Worm (Caenorhabditis elegans): ENCODE results near the gene T14G8.2.

Gene T14G8.2

DNA sequence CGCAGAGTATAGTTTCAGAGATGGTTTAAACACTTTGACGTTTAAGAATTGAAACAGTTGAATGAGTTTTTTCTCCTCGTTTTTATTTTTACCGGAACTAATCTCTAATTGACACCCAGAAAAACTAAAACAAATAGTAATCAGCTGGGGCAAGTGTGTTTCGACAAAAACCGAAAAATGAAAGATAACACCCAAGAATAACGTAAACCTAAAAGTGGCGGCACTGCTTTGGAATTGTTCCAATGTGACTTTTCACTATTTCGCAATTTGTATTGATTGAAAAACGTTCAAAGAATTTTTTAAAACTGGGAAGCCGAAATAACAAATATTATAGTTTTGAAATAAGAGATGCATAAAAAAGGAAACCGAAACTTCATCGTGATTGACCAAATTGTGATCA, 39.0 kb upstream of the T14G8.2 start:
- TF ChIP-seq hlh-4 (tag; optimal IDR thresholded peaks at IDR 0.05) (no peak), tlp-1 (tag; optimal IDR thresholded peaks at IDR 0.05) (no peak), fkh-8 (tag; optimal IDR thresholded peaks at IDR 0.05) (no peak), aly-2 (tag; optimal IDR thresholded peaks at IDR 0.05) (no peak), nhr-11 (tag; optimal IDR thresholded peaks at IDR 0.05) (no peak), ets-5 (GFP tag; IDR thresholded peaks at IDR 0.05) (no peak), lin-35 (GFP tag; optimal IDR thresholded peaks at IDR 0.05) (no peak), nhr-77 (tag; optimal IDR thresholded peaks at IDR 0.05) (no peak), unc-86 (tag; optimal IDR thresholded peaks at IDR 0.05) (no peak), C16A3.4 (tag; optimal IDR thresholded peaks at IDR 0.05) (no peak), lir-3 (tag; optimal IDR thresholded peaks at IDR 0.05; ENCODE audit: poor library complexity) (no peak), snpc-4 (tag; optimal IDR thresholded peaks at IDR 0.05) (no peak), skn-1 (tag; optimal IDR thresholded peaks at IDR 0.05) (no peak)

DNA sequence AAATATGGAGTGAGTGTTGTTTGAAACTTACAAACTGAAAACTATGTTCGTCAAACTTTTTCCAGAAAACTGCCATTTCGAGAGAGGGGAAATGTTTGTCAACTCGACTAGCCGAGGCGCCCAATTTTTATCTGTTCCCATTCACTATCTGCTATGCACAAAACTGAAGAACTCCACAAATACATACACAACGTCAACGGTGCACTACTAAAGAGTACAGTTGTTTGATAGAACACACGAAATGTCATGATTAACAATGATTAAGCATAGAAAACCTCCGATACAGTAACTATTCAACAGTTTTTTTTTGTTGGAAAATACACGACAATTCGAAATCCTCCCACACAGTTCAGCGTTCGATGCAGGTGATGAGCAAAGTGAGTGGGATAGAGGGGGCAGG, 38.3 kb upstream of the T14G8.2 start:
- TF ChIP-seq snu-23 (GFP tag; optimal IDR thresholded peaks at IDR 0.05) (no peak), fkh-8 (tag; optimal IDR thresholded peaks at IDR 0.05) (no peak), fos-1 (tag; optimal IDR thresholded peaks at IDR 0.05) (no peak), jun-1 (tag; optimal IDR thresholded peaks at IDR 0.05) (no peak), mdl-1 (tag; optimal IDR thresholded peaks at IDR 0.05) (no peak), nhr-76 (tag; optimal IDR thresholded peaks at IDR 0.05) (no peak), skn-1 (tag; optimal IDR thresholded peaks at IDR 0.05) (no peak), ces-1 (GFP tag; optimal IDR thresholded peaks at IDR 0.05) (no peak), nhr-28 (tag; optimal IDR thresholded peaks at IDR 0.05) (no peak), hpl-2 (GFP tag; optimal IDR thresholded peaks at IDR 0.05) (no peak), sox-4 (tag; optimal IDR thresholded peaks at IDR 0.05) (no peak), swsn-7 (tag; optimal IDR thresholded peaks at IDR 0.05) (no peak), rnt-1 (tag; optimal IDR thresholded peaks at IDR 0.05) (no peak), nhr-84 (tag; optimal IDR thresholded peaks at IDR 0.05) (no peak), unc-98 (GFP tag; IDR thresholded peaks at IDR 0.05) (no peak)

- no peak for TF ChIP-seq nhr-20 (tag; optimal IDR thresholded peaks at IDR 0.05)
- TF ChIP-seq sup-37 (GFP tag; optimal IDR thresholded peaks at IDR 0.05): no peak
- TF ChIP-seq efl-1 (optimal IDR thresholded peaks at IDR 0.05): no peak
- TF ChIP-seq efl-1 (GFP tag; optimal IDR thresholded peaks at IDR 0.05 in 1 of 2): peak in 1 of 2 experiments; percentile 92
- no peak for TF ChIP-seq C04F5.9 (tag; optimal IDR thresholded peaks at IDR 0.05)
These were observed 32.6 kb upstream of the T14G8.2 start for ce11 chrX:12825174-12825573.

- TF ChIP-seq irx-1 (tag; optimal IDR thresholded peaks at IDR 0.05): no peak
- TF ChIP-seq efl-1 (optimal IDR thresholded peaks at IDR 0.05): no peak
- TF ChIP-seq efl-1 (GFP tag; optimal IDR thresholded peaks at IDR 0.05 in 1 of 2): peak in 1 of 2 experiments; percentile 58
These were observed 31.0 kb upstream of the T14G8.2 start for ce11 chrX:12826782-12827181.

- TF ChIP-seq unc-62 (GFP tag; optimal IDR thresholded peaks at IDR 0.05) (no peak), lin-14 (GFP tag; optimal IDR thresholded peaks at IDR 0.05) (peak; percentile 12), efl-1 (optimal IDR thresholded peaks at IDR 0.05) (no peak), efl-1 (GFP tag; optimal IDR thresholded peaks at IDR 0.05 in 1 of 2) (peak in 1 of 2 experiments; percentile 87)
These were observed 29.9 kb upstream of the T14G8.2 start for ce11 chrX:12827741-12828408.

- no peak for TF ChIP-seq blmp-1 (tag; optimal IDR thresholded peaks at IDR 0.05)
- TF ChIP-seq Y116A8C.19 (tag; optimal IDR thresholded peaks at IDR 0.05; ENCODE audit: borderline replicate concordance): no peak
These were observed 28.7 kb upstream of the T14G8.2 start for ce11 chrX:12829055-12829454.
